Worm (Caenorhabditis elegans): ENCODE measurements around the gene fipr-7.

DNA sequence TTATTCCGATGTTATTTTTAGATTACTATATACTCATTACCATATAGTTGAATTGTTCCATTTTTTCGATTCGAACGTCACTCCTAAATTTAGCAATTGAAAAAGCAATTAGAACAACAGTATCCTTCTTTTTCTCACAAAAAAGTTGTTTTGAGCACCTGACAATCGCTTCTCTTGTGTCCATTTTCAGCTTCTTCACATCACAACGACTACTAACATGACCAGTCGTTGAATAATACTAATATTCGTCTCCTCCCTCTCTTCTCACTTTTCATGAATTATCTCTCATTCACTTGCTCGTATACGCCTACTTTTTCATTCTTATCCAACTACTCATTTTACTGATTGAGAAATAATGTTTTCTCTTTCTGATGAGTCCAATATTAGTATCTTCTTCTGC, 12.9 kb upstream of the fipr-7 start, which contains the start of gene ZK856.14:
- TF ChIP-seq ceh-45 (GFP tag; IDR thresholded peaks at IDR 0.05) (no peak), ama-1 (optimal IDR thresholded peaks at IDR 0.05) (no peak), ztf-16 (tag; optimal IDR thresholded peaks at IDR 0.05) (no peak), ceh-19 (GFP tag; optimal IDR thresholded peaks at IDR 0.05) (no peak)

Data from whole organism, late embryonic.